Worm (Caenorhabditis elegans): Measurements from ENCODE around the gene W02B12.12.
A peak's percentile ranks its signal among the peaks of the same experiment; 100 is the strongest.

Gene W02B12.12

ce11 chrII:11453025-11453424 is 26.0 kb downstream of the W02B12.12 start, which contains the start of gene rsp-1 (continued):
- TF ChIP-seq elt-3 (tag; optimal IDR thresholded peaks at IDR 0.05) (peak in 4 of 6 experiments; percentile 24 to 96 (median 67)), zag-1 (tag; optimal IDR thresholded peaks at IDR 0.05) (no peak), snu-23 (GFP tag; optimal IDR thresholded peaks at IDR 0.05) (peak; percentile 94)

DNA sequence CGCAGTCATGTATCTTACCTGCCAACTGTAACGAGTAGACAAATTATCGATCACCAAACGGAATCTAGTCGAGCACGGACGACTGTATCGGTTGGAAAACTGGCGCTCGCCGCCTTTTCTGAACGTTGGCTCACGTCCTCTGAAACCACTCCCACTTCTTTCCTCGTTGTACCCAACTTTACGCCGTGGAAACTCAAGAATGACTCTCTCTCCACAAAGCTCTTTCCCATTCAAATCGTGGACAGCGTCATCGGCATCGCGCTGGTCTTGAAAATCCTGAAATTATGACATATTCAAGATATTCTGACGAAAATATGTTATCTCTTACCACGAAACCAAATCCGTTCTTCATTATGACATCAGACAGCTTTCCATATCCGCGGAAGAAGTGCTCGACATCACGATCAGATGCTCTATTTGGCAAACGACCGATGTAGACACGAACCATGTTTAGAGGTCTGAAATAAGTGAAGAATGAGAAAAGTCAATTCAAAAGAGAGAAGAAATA is 26.4 kb downstream of the W02B12.12 start, which contains the start of gene rsp-2:
TSS of gene rsp-2 (minus strand) at position 458 of the 508 bp plus-strand sequence.
- TF ChIP-seq nhr-84 (tag; optimal IDR thresholded peaks at IDR 0.05) = no peak
- TF ChIP-seq nhr-90 (tag; optimal IDR thresholded peaks at IDR 0.05; ENCODE audit: poor library complexity) = no peak
- no peak for TF ChIP-seq unc-86 (tag; optimal IDR thresholded peaks at IDR 0.05)
- no peak for TF ChIP-seq nhr-28 (tag; optimal IDR thresholded peaks at IDR 0.05)
- TF ChIP-seq ces-1 (GFP tag; optimal IDR thresholded peaks at IDR 0.05) = no peak
- no peak for TF ChIP-seq alr-1 (tag; optimal IDR thresholded peaks at IDR 0.05; ENCODE audit: borderline replicate concordance)
- no peak for TF ChIP-seq zag-1 (tag; optimal IDR thresholded peaks at IDR 0.05)
- no peak for TF ChIP-seq nhr-237 (tag; optimal IDR thresholded peaks at IDR 0.05)
- no peak for TF ChIP-seq sptf-1 (tag; optimal IDR thresholded peaks at IDR 0.05)
- no peak for TF ChIP-seq efl-3 (GFP tag; optimal IDR thresholded peaks at IDR 0.05)

ce11 chrII:11451738-11452137 is 27.2 kb downstream of the W02B12.12 start:
- no peak for TF ChIP-seq ceh-82 (tag; optimal IDR thresholded peaks at IDR 0.05)
- no peak for TF ChIP-seq ces-1 (GFP tag; optimal IDR thresholded peaks at IDR 0.05)
- no peak for TF ChIP-seq ama-1 (optimal IDR thresholded peaks at IDR 0.05)

DNA sequence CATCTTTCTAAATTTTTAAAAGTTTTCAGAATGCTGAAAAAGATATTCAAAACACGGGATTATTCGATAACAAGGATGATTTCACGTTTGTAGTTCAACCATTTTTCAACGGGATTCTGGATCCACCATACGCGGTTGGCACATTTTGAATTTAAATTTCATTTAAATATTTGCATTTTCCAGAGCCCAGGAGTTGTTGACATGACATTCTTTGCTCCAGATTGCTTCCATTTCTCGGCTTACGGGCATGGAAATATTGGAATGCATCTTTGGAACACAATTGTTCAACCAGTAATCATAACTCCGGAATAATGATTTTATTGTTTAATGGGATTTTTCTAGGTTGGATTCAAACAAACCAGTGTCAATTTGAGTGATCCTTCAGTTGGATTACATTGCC is 28.1 kb downstream of the W02B12.12 start:
- TF ChIP-seq lin-39 (tag; optimal IDR thresholded peaks at IDR 0.05) (no peak), efl-1 (optimal IDR thresholded peaks at IDR 0.05) (no peak), efl-1 (GFP tag; optimal IDR thresholded peaks at IDR 0.05 in 1 of 2) (peak in 1 of 2 experiments; percentile 26), hlh-4 (tag; optimal IDR thresholded peaks at IDR 0.05) (no peak)

DNA sequence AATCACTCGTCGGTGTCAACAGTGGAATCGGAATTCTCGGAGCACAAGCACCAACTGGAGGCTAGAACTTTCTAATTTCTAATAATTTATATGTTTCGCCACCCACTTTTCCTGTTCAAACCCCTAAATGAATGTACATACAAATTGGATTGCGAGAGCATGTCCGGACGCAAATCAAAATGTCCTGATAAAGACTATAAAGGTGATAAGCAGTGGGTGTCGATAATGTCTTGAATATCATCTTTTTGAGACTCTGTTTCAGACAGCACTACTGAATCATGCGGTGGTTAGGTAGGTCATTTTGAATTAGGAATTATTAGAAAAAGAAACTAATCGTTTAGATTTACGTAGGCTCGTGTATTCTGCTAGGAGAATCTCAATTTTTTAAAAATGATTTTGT is 30.2 kb downstream of the W02B12.12 start, which contains the start of gene W02B12.1:
TSS of gene W02B12.1 (plus strand) at position 269 of the 400 bp plus-strand sequence.
- no peak for TF ChIP-seq unc-30 (tag; optimal IDR thresholded peaks at IDR 0.05)
- TF ChIP-seq nhr-11 (tag; optimal IDR thresholded peaks at IDR 0.05) = no peak
- TF ChIP-seq snu-23 (GFP tag; optimal IDR thresholded peaks at IDR 0.05) = no peak
- no peak for TF ChIP-seq lin-39 (tag; optimal IDR thresholded peaks at IDR 0.05)
- TF ChIP-seq mab-9 (GFP tag; IDR thresholded peaks at IDR 0.05) = no peak
- peak; percentile 57 for TF ChIP-seq elt-2 (tag; optimal IDR thresholded peaks at IDR 0.05)

ce11 chrII:11444973-11445372 is 34.0 kb downstream of the W02B12.12 start, which contains the start of gene W02B12.13:
TSS of gene W02B12.13 (plus strand) at chrII:11445273.
- TF ChIP-seq nhr-47 (tag; optimal IDR thresholded peaks at IDR 0.05) (no peak), lsy-2 (tag; optimal IDR thresholded peaks at IDR 0.05) (no peak), lin-14 (GFP tag; optimal IDR thresholded peaks at IDR 0.05) (no peak), nhr-76 (tag; optimal IDR thresholded peaks at IDR 0.05) (no peak), nhr-237 (tag; optimal IDR thresholded peaks at IDR 0.05) (no peak), sox-4 (tag; optimal IDR thresholded peaks at IDR 0.05) (no peak), lin-15B (tag; optimal IDR thresholded peaks at IDR 0.05) (no peak), zag-1 (tag; optimal IDR thresholded peaks at IDR 0.05) (no peak), mep-1 (tag; optimal IDR thresholded peaks at IDR 0.05) (no peak), nhr-84 (tag; optimal IDR thresholded peaks at IDR 0.05) (no peak), lin-13 (GFP tag; optimal IDR thresholded peaks at IDR 0.05) (no peak), efl-1 (optimal IDR thresholded peaks at IDR 0.05) (no peak), efl-1 (GFP tag; optimal IDR thresholded peaks at IDR 0.05 in 1 of 2) (no peak), nhr-28 (tag; optimal IDR thresholded peaks at IDR 0.05) (no peak), ceh-82 (tag; optimal IDR thresholded peaks at IDR 0.05) (no peak), sup-37 (GFP tag; optimal IDR thresholded peaks at IDR 0.05) (no peak)

All from whole organism, L1 larva.